Worm (Caenorhabditis elegans) whole organism, young adult: ENCODE results near the gene cyp-14A1.

Source experiments
- F23B12.7 ChIP-seq: sonication (generic microtip); optimal IDR thresholded peaks from 2 replicates; lab custom pipeline; 2017; ENCODE audit warnings: missing genetic modification characterization, mild to moderate bottlenecking, missing compliant biosample characterization, antibody characterized with exemption, moderate library complexity; ENCODE audit not compliant: insufficient read depth
- Y95B8A.8 ChIP-seq: fragments of 200-800 bp; sonication (Bioruptor generic); IDR thresholded peaks from 2 replicates; pipeline ENCODE4 v1.3.6; 2022; ENCODE audit warnings: missing genetic modification reagents, missing genetic modification characterization, missing compliant biosample characterization
- cebp-1 ChIP-seq, 2 experiments: fragments of 200-800 bp in 1 of 2; sonication (Bioruptor generic) in 1 of 2; sonication (generic microtip) in 1 of 2; IDR thresholded peaks in 1 of 2; optimal IDR thresholded peaks in 1 of 2; 2 replicates each; pipeline versions ENCODE4 v1.3.6 to Lab custom; 2017 to 2022; ENCODE audit warnings: missing compliant biosample characterization in 2 of 2, missing genetic modification characterization in 2 of 2, mild to moderate bottlenecking in 1 of 2, missing genetic modification reagents in 1 of 2, moderate library complexity in 1 of 2
- ceh-27 ChIP-seq: fragments of 200-800 bp; sonication (Bioruptor generic); optimal IDR thresholded peaks from 2 replicates; lab custom pipeline; 2018; ENCODE audit warnings: mild to moderate bottlenecking, missing genetic modification characterization, moderate library complexity, missing compliant biosample characterization
- dox-1 ChIP-seq: fragments of 200-800 bp; sonication (Bioruptor generic); IDR thresholded peaks from 2 replicates; pipeline ENCODE4 v1.3.6; 2022; ENCODE audit warnings: missing genetic modification reagents, missing genetic modification characterization, missing compliant biosample characterization
- him-1 ChIP-seq: sonication (generic microtip); optimal IDR thresholded peaks from 2 replicates; lab custom pipeline; 2016; ENCODE audit warnings: missing genotype, missing genetic modification reagents, missing genetic modification characterization, missing compliant biosample characterization
- lir-1 ChIP-seq: fragments of 200-800 bp; sonication (Bioruptor generic); conservative IDR thresholded peaks from 2 replicates; pipeline ENCODE4 v1.3.6; 2022; ENCODE audit warnings: missing genetic modification reagents, missing genetic modification characterization, missing compliant biosample characterization
- nhr-27 ChIP-seq: fragments of 200-800 bp; sonication (Bioruptor generic); optimal IDR thresholded peaks from 2 replicates; lab custom pipeline; 2018; ENCODE audit warnings: mild to moderate bottlenecking, missing genetic modification characterization, moderate library complexity, missing compliant biosample characterization
- pha-4 ChIP-seq: fragments of 150-350 bp; sonication (generic microtip); optimal IDR thresholded peaks from 2 replicates; lab custom pipeline; 2014; ENCODE audit warnings: missing biosample characterization, missing genetic modification reagents, missing genetic modification characterization
- sea-2 ChIP-seq: fragments of 200-800 bp; sonication (Bioruptor generic); IDR thresholded peaks from 2 replicates; pipeline ENCODE4 v1.3.6; 2022; ENCODE audit warnings: missing genetic modification characterization, missing compliant biosample characterization
- ztf-22 ChIP-seq: fragments of 200-800 bp; sonication (Bioruptor generic); optimal IDR thresholded peaks from 2 replicates; lab custom pipeline; 2018; ENCODE audit warnings: mild to moderate bottlenecking, missing genetic modification characterization, moderate library complexity, missing compliant biosample characterization

DNA sequence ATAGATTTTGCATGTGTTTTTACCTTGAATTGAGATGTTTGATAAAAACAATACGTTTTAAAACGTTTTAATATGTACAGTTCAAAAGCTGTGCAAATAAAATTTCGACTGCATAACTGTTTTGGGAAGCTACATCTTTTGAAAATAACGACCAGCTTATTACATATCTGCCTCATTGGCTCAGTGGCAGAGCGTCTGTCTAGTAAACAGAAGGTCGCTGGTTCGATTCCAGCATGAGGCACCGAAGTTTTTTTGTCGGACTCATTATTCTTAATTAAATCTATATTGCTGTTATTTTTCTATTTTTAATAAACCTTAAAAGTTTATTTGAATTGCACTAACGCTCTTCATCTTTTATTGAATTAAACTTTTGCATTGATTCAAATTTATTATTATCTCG lies 25.9 kb upstream of the cyp-14A1 start:
- no peak for TF ChIP-seq pha-4
- TF ChIP-seq lir-1 (GFP tag; lab: Robert Waterston, UW): no peak
- TF ChIP-seq F23B12.7 (tag; lab: Kevin White, UChicago): no peak
- no peak for TF ChIP-seq Y95B8A.8
- no peak for TF ChIP-seq ceh-27
- TF ChIP-seq ztf-22 (GFP tag; lab: Kevin White, UChicago): no peak
- no peak for TF ChIP-seq nhr-27
- no peak for TF ChIP-seq dox-1 (GFP tag; lab: Robert Waterston, UW)
- TF ChIP-seq cebp-1 (GFP tag; IDR thresholded peaks at IDR 0.05; lab: Robert Waterston, UW): no peak
- TF ChIP-seq cebp-1 (tag; optimal IDR thresholded peaks at IDR 0.05; lab: Kevin White, UChicago): no peak
- TF ChIP-seq him-1 (tag; lab: Kevin White, UChicago): peak; percentile 40
- no peak for TF ChIP-seq sea-2 (GFP tag; lab: Robert Waterston, UW)
